Worm (Caenorhabditis elegans): ENCODE measurements around the gene F15H10.5.

DNA sequence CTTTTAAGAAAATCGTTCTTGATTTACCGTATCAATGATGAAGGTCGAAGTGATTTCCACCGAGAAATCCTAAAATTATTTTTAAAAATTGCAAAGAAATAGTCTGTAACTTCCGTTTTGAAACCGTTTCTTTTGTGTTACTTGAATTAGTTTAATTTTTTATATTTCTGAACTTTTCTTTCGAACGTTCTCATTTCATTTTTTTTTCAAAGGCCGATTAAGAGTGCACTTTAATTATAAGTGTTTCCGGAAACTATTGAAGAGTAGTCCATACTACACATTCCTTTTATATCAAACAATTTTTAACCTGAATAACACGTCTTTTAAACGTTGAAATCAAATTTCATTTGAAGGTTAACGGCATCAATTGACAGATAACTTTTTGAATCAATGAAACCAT is 48.8 kb upstream of the F15H10.5 start:
- TF ChIP-seq Y53G8AR.9 (GFP tag; conservative IDR thresholded peaks at IDR 0.05) = no peak
- no peak for TF ChIP-seq mel-28 (tag; optimal IDR thresholded peaks at IDR 0.05; ENCODE audit: borderline replicate concordance)
- TF ChIP-seq nhr-90 (tag; optimal IDR thresholded peaks at IDR 0.05) = no peak
- no peak for TF ChIP-seq F23B12.7 (tag; optimal IDR thresholded peaks at IDR 0.05; ENCODE audit: insufficient read depth)
- TF ChIP-seq K12H6.12 (tag; optimal IDR thresholded peaks at IDR 0.05) = no peak
- TF ChIP-seq ztf-18 (tag; optimal IDR thresholded peaks at IDR 0.05) = no peak
- TF ChIP-seq nfya-2 (GFP tag; IDR thresholded peaks at IDR 0.05) = no peak
- TF ChIP-seq hmg-1.2 (GFP tag; IDR thresholded peaks at IDR 0.05) = no peak
